Worm (Caenorhabditis elegans) whole organism, dauer: Measurements from ENCODE around the gene F21D5.9.

Source experiments
- unc-62 ChIP-seq: sonication (generic microtip); optimal IDR thresholded peaks from 2 replicates; lab custom pipeline; 2017; ENCODE audit warnings: missing biosample characterization, missing genetic modification reagents, missing genetic modification characterization

F21D5.9 gene

ce11 chrIV:8729636-8730035, 5.8 kb downstream of the F21D5.9 start:
- TF ChIP-seq unc-62 (GFP tag; lab: Kevin White, UChicago): no peak

DNA sequence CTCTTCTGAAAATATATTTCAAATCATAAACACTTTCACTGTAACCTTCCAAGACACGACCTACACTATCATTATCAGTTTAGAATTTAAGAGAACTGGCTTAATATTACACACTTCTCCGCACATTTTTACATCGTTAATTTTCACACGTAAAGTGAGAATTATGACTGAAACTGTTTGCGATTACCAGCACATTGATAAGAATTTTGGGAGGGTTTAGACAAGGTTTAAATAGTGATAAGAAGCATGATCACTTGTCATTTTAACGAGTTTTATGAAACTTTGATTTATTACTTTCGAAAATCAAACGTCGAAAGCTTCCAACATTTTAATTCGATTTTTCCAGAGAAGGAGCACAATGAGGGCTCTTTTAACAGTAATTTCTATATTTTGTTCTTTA, 6.6 kb downstream of the F21D5.9 start, which contains the start of gene F21D5.3:
Gene F21D5.3 (plus strand): TSS at position 347 of the 400 bp plus-strand sequence.
- TF ChIP-seq unc-62 (GFP tag; lab: Kevin White, UChicago): no peak

DNA sequence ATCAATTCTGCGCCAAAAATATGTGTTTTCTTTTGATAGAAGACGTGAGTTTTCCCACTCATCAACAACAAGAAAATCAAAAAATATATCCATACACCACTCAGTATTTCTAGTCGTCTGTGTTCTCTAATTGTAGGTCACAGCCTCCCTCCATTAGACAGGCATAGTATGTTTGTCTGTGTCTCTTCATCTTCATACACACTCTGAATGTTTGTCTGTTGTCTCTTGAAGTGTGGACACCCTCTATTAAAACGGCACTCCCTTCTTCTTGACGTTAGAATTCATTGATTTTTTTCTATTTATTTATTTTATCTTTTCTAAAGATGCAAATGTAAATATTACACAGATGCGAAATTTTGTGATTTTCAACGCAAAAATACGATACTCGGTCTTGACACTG, 13.5 kb downstream of the F21D5.9 start:
- TF ChIP-seq unc-62 (GFP tag; lab: Kevin White, UChicago): no peak

- TF ChIP-seq unc-62 (GFP tag; lab: Kevin White, UChicago): no peak
Observed at ce11 chrIV:8737787-8738186, 14.0 kb downstream of the F21D5.9 start, which contains the start of gene F21D5.4. Gene F21D5.4 (plus strand): TSS chrIV:8738087.

- no peak for TF ChIP-seq unc-62 (GFP tag; lab: Kevin White, UChicago)
Observed at ce11 chrIV:8739294-8739693, 15.5 kb downstream of the F21D5.9 start, which contains the start of gene F21D5.5. Gene F21D5.5 (minus strand): TSS chrIV:8739394.

ce11 chrIV:8739926-8740325, 16.1 kb downstream of the F21D5.9 start, which contains the start of gene mrps-33:
Gene mrps-33 (minus strand): TSS chrIV:8740026.
- TF ChIP-seq unc-62 (GFP tag; lab: Kevin White, UChicago): no peak

- no peak for TF ChIP-seq unc-62 (GFP tag; lab: Kevin White, UChicago)
Observed at ce11 chrIV:8740952-8741438, 17.2 kb downstream of the F21D5.9 start, which contains the start of gene F21D5.6. Gene F21D5.6 (minus strand): TSS chrIV:8741388.

DNA sequence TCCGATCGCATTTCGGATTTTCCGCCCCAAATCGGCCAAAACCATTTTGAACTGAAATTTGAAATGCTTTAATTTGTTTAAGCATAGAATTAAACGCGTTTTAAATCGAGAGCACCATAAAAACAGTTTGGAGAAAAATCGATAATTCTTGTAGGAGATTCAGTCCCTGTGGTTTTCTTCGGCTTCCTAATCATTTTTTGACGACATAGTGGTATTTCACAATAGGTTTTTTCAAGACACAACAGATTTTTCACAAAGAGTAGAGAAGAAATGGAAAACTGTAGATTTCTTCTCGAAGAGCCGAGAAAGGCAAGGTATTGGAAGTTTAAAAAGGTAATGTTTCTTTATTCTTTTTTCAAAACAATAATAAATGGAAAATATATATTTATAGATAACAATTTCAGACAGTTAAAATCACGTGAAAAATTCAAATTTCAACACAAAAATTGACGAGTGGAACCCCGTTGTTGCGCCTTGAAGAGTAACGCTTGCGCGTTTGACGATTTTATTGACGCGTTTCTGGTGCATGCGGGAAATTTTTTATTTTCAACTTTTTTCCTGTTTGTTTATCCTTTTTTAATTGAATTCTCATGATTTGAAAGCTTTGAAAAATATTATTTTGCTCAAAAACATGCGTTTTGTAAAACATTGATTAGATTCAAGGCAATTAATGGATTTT, 20.0 kb downstream of the F21D5.9 start, which contains the start of gene F21D5.7:
Gene F21D5.7 (minus strand): TSS at position 51 of the 679 bp plus-strand sequence.
- TF ChIP-seq unc-62 (GFP tag; lab: Kevin White, UChicago): no peak

DNA sequence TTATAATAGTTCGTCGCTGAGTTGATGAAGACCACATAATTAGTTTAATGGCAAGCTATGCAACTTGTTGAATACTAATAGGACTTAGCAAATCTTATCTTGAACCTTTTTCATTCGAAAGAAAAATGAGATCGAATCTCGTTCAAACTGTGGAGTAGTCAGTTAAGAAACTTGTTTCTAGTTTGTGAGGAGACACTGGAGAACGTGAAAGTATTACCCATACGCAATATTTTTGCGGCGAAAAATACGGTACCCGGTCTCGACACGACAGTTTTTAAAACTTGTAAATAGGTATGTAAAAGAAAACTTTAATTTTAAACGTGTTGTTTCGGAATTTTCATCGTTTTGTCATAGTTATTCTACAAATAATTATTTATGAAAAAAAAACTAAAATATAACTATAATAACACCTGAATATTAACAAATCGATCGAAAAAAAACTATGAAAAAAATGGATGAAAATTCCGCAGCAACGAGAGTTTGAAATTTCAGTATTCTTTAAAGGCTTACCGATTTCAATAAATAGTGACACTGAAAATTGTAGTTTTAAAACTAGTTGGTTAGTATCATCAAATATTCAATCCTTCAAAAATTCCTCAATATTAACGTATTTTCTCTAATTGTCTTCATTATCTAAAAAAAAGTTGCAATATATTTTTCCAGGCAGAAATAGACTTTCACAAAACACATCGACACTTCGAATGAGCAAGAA, 21.9 kb downstream of the F21D5.9 start, which contains the start of the genes F20C5.7 and parg-1:
Gene F20C5.7 (minus strand): TSS at position 101 of the 712 bp plus-strand sequence.
Gene parg-1 (plus strand): TSS at position 662 of the 712 bp plus-strand sequence.
- TF ChIP-seq unc-62 (GFP tag; lab: Kevin White, UChicago): no peak

ce11 chrIV:8748967-8749366, 25.1 kb downstream of the F21D5.9 start:
- no peak for TF ChIP-seq unc-62 (GFP tag; lab: Kevin White, UChicago)

DNA sequence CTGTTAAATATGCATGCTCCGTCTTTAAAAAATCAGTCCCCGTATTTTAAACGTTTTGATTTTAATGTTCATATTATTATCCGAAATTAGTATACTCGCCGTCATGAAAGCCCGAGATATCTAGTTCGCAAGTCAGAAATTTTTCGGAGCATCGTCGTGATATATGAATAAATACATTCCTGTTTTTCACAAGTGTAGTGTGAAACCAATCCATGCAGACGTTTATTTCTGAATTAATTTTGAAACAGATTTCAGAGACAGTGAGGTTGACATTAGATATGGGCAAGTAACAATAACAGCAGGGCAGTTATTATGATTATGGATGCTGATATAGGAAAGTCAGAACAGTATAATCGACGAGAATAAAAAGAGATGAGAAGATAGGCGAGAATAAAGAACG, 28.7 kb downstream of the F21D5.9 start:
- TF ChIP-seq unc-62 (GFP tag; lab: Kevin White, UChicago): no peak

DNA sequence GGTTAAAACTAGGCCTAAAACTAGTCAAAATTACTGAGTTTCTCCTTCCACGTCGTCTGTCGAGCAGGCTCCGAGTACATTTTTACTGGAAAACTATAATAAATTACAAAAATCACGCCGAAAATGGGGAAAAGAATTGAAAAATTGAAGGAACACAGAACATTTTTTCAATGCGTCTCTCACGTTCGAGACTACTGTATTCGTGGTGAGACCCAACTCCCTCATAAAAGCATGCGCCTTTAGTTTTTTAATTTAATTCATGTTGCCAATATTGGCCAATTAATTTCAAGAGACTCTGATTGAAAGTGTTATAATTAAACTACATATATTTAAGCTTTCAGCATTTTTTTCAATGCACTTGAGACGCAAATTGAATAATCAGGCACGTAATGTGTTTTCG, 30.3 kb downstream of the F21D5.9 start:
- TF ChIP-seq unc-62 (GFP tag; lab: Kevin White, UChicago): no peak

ce11 chrIV:8754727-8755126, 30.9 kb downstream of the F21D5.9 start, which contains the start of gene elli-1:
Gene elli-1 (minus strand): TSS chrIV:8754827.
- TF ChIP-seq unc-62 (GFP tag; lab: Kevin White, UChicago): no peak

DNA sequence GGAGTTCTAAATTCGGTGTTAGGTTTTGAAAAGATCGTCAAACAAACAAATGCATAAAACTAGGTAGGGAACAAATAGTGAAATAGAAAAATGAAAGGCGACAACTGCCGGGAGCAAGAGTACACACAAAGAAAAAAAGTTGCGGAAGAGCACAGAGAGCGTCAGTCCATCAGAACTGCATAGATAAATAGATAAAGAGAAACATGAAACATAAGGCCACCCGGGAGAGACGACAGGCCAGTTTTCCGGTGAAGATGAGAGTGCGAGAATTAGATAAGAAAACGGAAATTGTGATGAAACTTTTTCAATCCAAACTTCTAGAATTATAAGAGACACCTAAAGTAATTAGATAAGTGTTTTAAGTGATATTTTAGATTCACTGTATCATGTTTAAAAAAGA, 33.9 kb downstream of the F21D5.9 start:
- TF ChIP-seq unc-62 (GFP tag; lab: Kevin White, UChicago): no peak

DNA sequence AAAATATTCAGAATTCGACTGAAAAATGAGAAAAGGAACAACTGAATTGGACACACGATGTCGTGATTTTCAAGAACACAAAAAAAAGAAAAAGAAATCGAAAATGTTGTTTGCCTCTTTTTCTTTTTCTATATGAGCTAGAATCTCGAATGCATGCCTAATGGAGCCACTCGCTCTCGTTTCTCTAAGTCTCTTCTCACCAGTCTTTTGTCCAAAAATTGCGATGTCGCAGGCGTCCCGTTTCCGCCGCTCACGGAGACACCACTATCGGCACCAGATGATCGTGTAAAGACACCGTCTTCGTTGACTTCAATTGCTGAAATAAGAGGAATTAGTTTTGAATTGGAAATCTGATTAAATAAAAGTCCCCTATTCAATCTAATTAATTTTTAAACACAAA, 34.8 kb downstream of the F21D5.9 start:
- TF ChIP-seq unc-62 (GFP tag; lab: Kevin White, UChicago): no peak

- no peak for TF ChIP-seq unc-62 (GFP tag; lab: Kevin White, UChicago)
Observed at ce11 chrIV:8761896-8762295, 38.1 kb downstream of the F21D5.9 start, which contains the start of the genes F20C5.11 and klp-11. Gene F20C5.11 (minus strand): TSS chrIV:8761996. Gene klp-11 (minus strand): TSS chrIV:8762066.
